Worm (Caenorhabditis elegans): Measurements from ENCODE around the gene F55B11.6.
"Not testable (repeated sequence)": the region's sequence is repeated elsewhere in the genome, so short reads cannot be mapped to it uniquely, and the experiment has no call there.

The F55B11.6 gene

ce11 chrIV:14377850-14378249 lies 39.2 kb downstream of the F55B11.6 start:
- TF ChIP-seq sptf-1 (tag; optimal IDR thresholded peaks at IDR 0.05) (no peak), M03D4.4 (tag; optimal IDR thresholded peaks at IDR 0.05) (no peak), elt-1 (tag; optimal IDR thresholded peaks at IDR 0.05; ENCODE audit: borderline replicate concordance, insufficient read depth) (no peak), nhr-76 (tag; optimal IDR thresholded peaks at IDR 0.05) (no peak), lin-32 (GFP tag; optimal IDR thresholded peaks at IDR 0.05) (no peak), mls-2 (tag; optimal IDR thresholded peaks at IDR 0.05) (no peak), bed-3 (GFP tag; optimal IDR thresholded peaks at IDR 0.05) (no peak), snpc-4 (tag; optimal IDR thresholded peaks at IDR 0.05) (no peak), flh-1 (GFP tag; optimal IDR thresholded peaks at IDR 0.05) (no peak), unc-62 (GFP tag; optimal IDR thresholded peaks at IDR 0.05) (no peak), cnd-1 (tag; optimal IDR thresholded peaks at IDR 0.05) (no peak)

ce11 chrIV:14377267-14377814 lies 39.7 kb downstream of the F55B11.6 start:
- TF ChIP-seq cnd-1 (tag; optimal IDR thresholded peaks at IDR 0.05) (no peak), unc-120 (tag; optimal IDR thresholded peaks at IDR 0.05; ENCODE audit: poor library complexity, severe bottlenecking) (no peak), nhr-76 (tag; optimal IDR thresholded peaks at IDR 0.05) (no peak), lin-13 (tag; optimal IDR thresholded peaks at IDR 0.05) (no peak), lin-32 (GFP tag; optimal IDR thresholded peaks at IDR 0.05) (no peak), unc-62 (GFP tag; optimal IDR thresholded peaks at IDR 0.05) (no peak), ceh-39 (tag; optimal IDR thresholded peaks at IDR 0.05) (no peak), drap-1 (GFP tag; optimal IDR thresholded peaks at IDR 0.05) (no peak), M03D4.4 (tag; optimal IDR thresholded peaks at IDR 0.05) (no peak), nhr-237 (tag; optimal IDR thresholded peaks at IDR 0.05) (no peak), ceh-43 (GFP tag; optimal IDR thresholded peaks at IDR 0.05) (no peak), ham-2 (GFP tag; optimal IDR thresholded peaks at IDR 0.05) (no peak), ceh-83 (GFP tag; optimal IDR thresholded peaks at IDR 0.05) (no peak), nhr-2 (tag; optimal IDR thresholded peaks at IDR 0.05) (no peak), unc-39 (tag; optimal IDR thresholded peaks at IDR 0.05) (no peak), blmp-1 (tag; optimal IDR thresholded peaks at IDR 0.05) (no peak)

ce11 chrIV:14373814-14374213 lies 43.2 kb downstream of the F55B11.6 start, which contains the start of gene Y67A10A.7:
Y67A10A.7 (plus strand) TSS chrIV:14374114.
- not testable (repeated sequence) for TF ChIP-seq zip-8, nhr-237, unc-39 (tag; optimal IDR thresholded peaks at IDR 0.05)

DNA sequence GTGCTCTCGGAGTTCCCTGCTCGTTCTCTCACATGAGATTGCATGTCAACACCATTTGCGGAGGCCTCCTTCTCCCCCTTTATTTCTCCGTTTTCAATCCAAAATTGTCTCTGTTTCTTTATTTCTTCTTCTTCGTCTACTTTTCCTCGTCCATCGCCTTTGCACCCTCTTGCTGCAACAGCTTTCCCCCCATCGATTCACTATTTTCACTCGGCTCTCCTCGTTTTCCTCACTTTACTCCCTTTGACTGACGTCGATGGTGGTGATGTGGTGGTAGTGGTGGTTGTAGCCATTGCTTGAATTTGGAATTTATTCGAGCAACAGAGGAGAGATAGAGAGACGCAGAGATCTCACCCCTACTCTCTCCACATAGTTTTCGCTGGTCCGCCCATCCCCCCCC lies 45.4 kb downstream of the F55B11.6 start:
- TF ChIP-seq pha-4 (tag; optimal IDR thresholded peaks at IDR 0.05) (no peak), snpc-4 (tag; optimal IDR thresholded peaks at IDR 0.05) (no peak), flh-1 (GFP tag; optimal IDR thresholded peaks at IDR 0.05) (no peak), sem-2 (GFP tag; optimal IDR thresholded peaks at IDR 0.05) (no peak), mep-1 (tag; optimal IDR thresholded peaks at IDR 0.05) (peak; percentile 12), blmp-1 (tag; optimal IDR thresholded peaks at IDR 0.05) (no peak), lin-32 (GFP tag; optimal IDR thresholded peaks at IDR 0.05) (no peak), ces-1 (GFP tag; optimal IDR thresholded peaks at IDR 0.05) (peak; percentile 77), sptf-1 (tag; optimal IDR thresholded peaks at IDR 0.05) (peak; percentile 44), nhr-76 (tag; optimal IDR thresholded peaks at IDR 0.05) (no peak), mab-5 (tag; optimal IDR thresholded peaks at IDR 0.05) (no peak), mls-2 (tag; optimal IDR thresholded peaks at IDR 0.05) (peak; percentile 46), unc-62 (GFP tag; optimal IDR thresholded peaks at IDR 0.05) (no peak), ceh-83 (GFP tag; optimal IDR thresholded peaks at IDR 0.05) (peak; percentile 16)

Measured in whole organism, mixed stage, embryonic.